Worm (Caenorhabditis elegans) whole organism, young adult: Measurements from ENCODE around the gene swm-1.
A peak's percentile ranks its signal among the peaks of the same experiment; 100 is the strongest.

Experiments used
- B0019.2 ChIP-seq: fragments of 200-800 bp; sonication (Bioruptor generic); conservative IDR thresholded peaks from 2 replicates; pipeline ENCODE4 v1.3.6; 2022; ENCODE audit warnings: missing genetic modification reagents, missing genetic modification characterization, missing compliant biosample characterization
- F39B2.1 ChIP-seq: fragments of 200-800 bp; sonication (Bioruptor generic); IDR thresholded peaks from 2 replicates; pipeline ENCODE4 v1.3.6; 2022; ENCODE audit warnings: missing genetic modification reagents, missing genetic modification characterization, missing compliant biosample characterization
- F57A8.1 ChIP-seq: fragments of 200-800 bp; sonication (Bioruptor generic); optimal IDR thresholded peaks from 2 replicates; lab custom pipeline; 2018; ENCODE audit warnings: mild to moderate bottlenecking, missing genetic modification characterization, moderate library complexity, missing compliant biosample characterization
- K12H6.12 ChIP-seq: fragments of 200-800 bp; sonication (Bioruptor generic); optimal IDR thresholded peaks from 2 replicates; lab custom pipeline; 2018; ENCODE audit warnings: mild to moderate bottlenecking, missing genetic modification characterization, missing compliant biosample characterization
- Y53F4B.3 ChIP-seq: fragments of 200-800 bp; sonication (Bioruptor generic); IDR thresholded peaks from 2 replicates; pipeline ENCODE4 v1.3.6; 2022; ENCODE audit warnings: missing genetic modification reagents, missing genetic modification characterization, missing compliant biosample characterization
- Y56A3A.18 ChIP-seq: fragments of 200-800 bp; sonication (Bioruptor generic); IDR thresholded peaks from 2 replicates; pipeline ENCODE4 v1.3.6; 2022; ENCODE audit warnings: missing genetic modification reagents, missing genetic modification characterization, missing compliant biosample characterization
- attf-6 ChIP-seq: fragments of 200-800 bp; sonication (Bioruptor generic); IDR thresholded peaks from 2 replicates; pipeline ENCODE4 v1.3.6; 2022; ENCODE audit warnings: missing genetic modification reagents, missing genetic modification characterization, missing compliant biosample characterization
- cebp-1 ChIP-seq, 2 experiments: fragments of 200-800 bp in 1 of 2; sonication (Bioruptor generic) in 1 of 2; sonication (generic microtip) in 1 of 2; IDR thresholded peaks in 1 of 2; optimal IDR thresholded peaks in 1 of 2; 2 replicates each; pipeline versions ENCODE4 v1.3.6 to Lab custom; 2017 to 2022; ENCODE audit warnings: missing compliant biosample characterization in 2 of 2, missing genetic modification characterization in 2 of 2, mild to moderate bottlenecking in 1 of 2, missing genetic modification reagents in 1 of 2, moderate library complexity in 1 of 2
- cebp-2 ChIP-seq: fragments of 200-800 bp; sonication (Bioruptor generic); IDR thresholded peaks from 2 replicates; pipeline ENCODE4 v1.3.6; 2022; ENCODE audit warnings: missing genetic modification characterization, missing compliant biosample characterization
- ceh-100 ChIP-seq: fragments of 200-800 bp; sonication (Bioruptor generic); IDR thresholded peaks from 2 replicates; pipeline ENCODE4 v1.3.6; 2022; ENCODE audit warnings: missing genetic modification reagents, missing genetic modification characterization, missing compliant biosample characterization
- ceh-40 ChIP-seq: fragments of 200-800 bp; sonication (Bioruptor generic); IDR thresholded peaks from 2 replicates; pipeline ENCODE4 v1.3.6; 2022; ENCODE audit warnings: missing genetic modification characterization, missing compliant biosample characterization
- die-1 ChIP-seq: sonication (generic microtip); optimal IDR thresholded peaks from 2 replicates; lab custom pipeline; 2016; ENCODE audit warnings: missing genotype, mild to moderate bottlenecking, missing genetic modification characterization, missing compliant biosample characterization
- dox-1 ChIP-seq: fragments of 200-800 bp; sonication (Bioruptor generic); IDR thresholded peaks from 2 replicates; pipeline ENCODE4 v1.3.6; 2022; ENCODE audit warnings: missing genetic modification reagents, missing genetic modification characterization, missing compliant biosample characterization
- egl-44 ChIP-seq: fragments of 200-800 bp; sonication (Bioruptor generic); IDR thresholded peaks from 2 replicates; pipeline ENCODE4 v1.3.6; 2022; ENCODE audit warnings: missing genetic modification reagents, missing genetic modification characterization, missing compliant biosample characterization
- ekl-4 ChIP-seq: fragments of 200-800 bp; sonication (Bioruptor generic); IDR thresholded peaks from 2 replicates; pipeline ENCODE4 v1.3.6; 2022; ENCODE audit warnings: missing genetic modification reagents, missing genetic modification characterization, missing compliant biosample characterization
- him-1 ChIP-seq: sonication (generic microtip); optimal IDR thresholded peaks from 2 replicates; lab custom pipeline; 2016; ENCODE audit warnings: missing genotype, missing genetic modification reagents, missing genetic modification characterization, missing compliant biosample characterization
- hlh-12 ChIP-seq: sonication (generic microtip); optimal IDR thresholded peaks from 2 replicates; lab custom pipeline; 2016; ENCODE audit warnings: missing genetic modification characterization, missing compliant biosample characterization
- hlh-26 ChIP-seq: fragments of 200-800 bp; sonication (Bioruptor generic); conservative IDR thresholded peaks from 2 replicates; pipeline ENCODE4 v1.3.6; 2022; ENCODE audit warnings: missing genetic modification reagents, missing genetic modification characterization, missing compliant biosample characterization
- hmg-1.2 ChIP-seq: fragments of 200-800 bp; sonication (Bioruptor generic); IDR thresholded peaks from 2 replicates; pipeline ENCODE4 v1.3.6; 2022; ENCODE audit warnings: missing genetic modification reagents, missing genetic modification characterization, missing compliant biosample characterization
- lin-26 ChIP-seq: fragments of 200-800 bp; sonication (Bioruptor generic); IDR thresholded peaks from 2 replicates; pipeline ENCODE4 v1.3.6; 2022; ENCODE audit warnings: missing genetic modification reagents, missing genetic modification characterization, missing compliant biosample characterization
- lin-40 ChIP-seq: sonication (generic microtip); optimal IDR thresholded peaks from 2 replicates; lab custom pipeline; 2016; ENCODE audit warnings: missing genetic modification characterization, mild to moderate bottlenecking, missing compliant biosample characterization, missing genotype, missing genetic modification reagents
- madf-3 ChIP-seq: fragments of 200-800 bp; sonication (Bioruptor generic); IDR thresholded peaks from 2 replicates; pipeline ENCODE4 v1.3.6; 2022; ENCODE audit warnings: missing genetic modification reagents, missing genetic modification characterization, missing compliant biosample characterization
- madf-6 ChIP-seq: fragments of 200-800 bp; sonication (Bioruptor generic); IDR thresholded peaks from 2 replicates; pipeline ENCODE4 v1.3.6; 2022; ENCODE audit warnings: missing genetic modification reagents, missing genetic modification characterization, missing compliant biosample characterization
- mcd-1 ChIP-seq: fragments of 200-800 bp; sonication (Bioruptor generic); IDR thresholded peaks from 2 replicates; pipeline ENCODE4 v1.3.6; 2022; ENCODE audit warnings: missing genetic modification reagents, missing genetic modification characterization, missing compliant biosample characterization
- mel-28 ChIP-seq: sonication (generic microtip); optimal IDR thresholded peaks from 2 replicates; lab custom pipeline; 2016; ENCODE audit warnings: borderline replicate concordance, mild to moderate bottlenecking, missing genetic modification characterization, missing compliant biosample characterization
- mes-4 ChIP-seq: sonication (generic microtip); optimal IDR thresholded peaks from 2 replicates; lab custom pipeline; 2016; ENCODE audit warnings: missing genotype, missing genetic modification characterization, missing compliant biosample characterization
- nfyb-1 ChIP-seq: fragments of 200-800 bp; sonication (Bioruptor generic); IDR thresholded peaks from 2 replicates; pipeline ENCODE4 v1.3.6; 2022; ENCODE audit warnings: missing genetic modification reagents, missing genetic modification characterization, missing compliant biosample characterization
- pbrm-1 ChIP-seq: fragments of 200-800 bp; sonication (Bioruptor generic); IDR thresholded peaks from 2 replicates; pipeline ENCODE4 v1.3.6; 2022; ENCODE audit warnings: missing genetic modification reagents, missing genetic modification characterization, missing compliant biosample characterization
- rpc-1 ChIP-seq, 2 experiments: fragments of 150-350 bp in 1 of 2; sonication (generic microtip) in 1 of 2; optimal IDR thresholded peaks; 2 replicates each; lab custom pipeline; 2014 to 2018; ENCODE audit warnings: missing biosample characterization in 1 of 2, missing genetic modification characterization in 1 of 2, missing genetic modification reagents in 1 of 2, missing genotype in 1 of 2
- snpc-1.1 ChIP-seq: sonication (generic microtip); optimal IDR thresholded peaks from 2 replicates; lab custom pipeline; 2017; ENCODE audit warnings: missing genetic modification characterization, mild to moderate bottlenecking, missing compliant biosample characterization, antibody characterized with exemption, moderate library complexity, missing genotype, missing genetic modification reagents; ENCODE audit not compliant: insufficient read depth
- snpc-1.3 ChIP-seq: sonication (generic microtip); optimal IDR thresholded peaks from 2 replicates; lab custom pipeline; 2017; ENCODE audit warnings: missing genetic modification characterization, mild to moderate bottlenecking, missing compliant biosample characterization, antibody characterized with exemption, moderate library complexity, missing genotype, missing genetic modification reagents; ENCODE audit not compliant: insufficient read depth
- tbp1 ChIP-seq: fragments of 200-800 bp; sonication (Bioruptor generic); optimal IDR thresholded peaks from 2 replicates; lab custom pipeline; 2018; ENCODE audit warnings: mild to moderate bottlenecking, missing genetic modification characterization, missing compliant biosample characterization
- ztf-22 ChIP-seq: fragments of 200-800 bp; sonication (Bioruptor generic); optimal IDR thresholded peaks from 2 replicates; lab custom pipeline; 2018; ENCODE audit warnings: mild to moderate bottlenecking, missing genetic modification characterization, moderate library complexity, missing compliant biosample characterization

swm-1 gene

ce11 chrV:9088758-9089157 is 34.1 kb upstream of the swm-1 start (continued):
- no peak for TF ChIP-seq F57A8.1
- TF ChIP-seq lin-26 (GFP tag; lab: Robert Waterston, UW), result peak; percentile 37; the same call in 1 of the 2 replicates
- TF ChIP-seq egl-44 (GFP tag; lab: Robert Waterston, UW), result 0 out of 2 replicates have a peak, but pooled peaks have one; percentile 20
- 0 out of 2 replicates have a peak, but pooled peaks have one; percentile 52 for TF ChIP-seq pbrm-1 (GFP tag; lab: Robert Waterston, UW)
- TF ChIP-seq mes-4, result no peak
- no peak for TF ChIP-seq lin-40 (tag; lab: Kevin White, UChicago)
- TF ChIP-seq ztf-22 (GFP tag; lab: Kevin White, UChicago), result no peak

- TF ChIP-seq ceh-40 (peak; percentile 24; the same call in 1 of the 2 replicates), attf-6 (GFP tag; lab: Robert Waterston, UW) (peak; percentile 89), pbrm-1 (GFP tag; lab: Robert Waterston, UW) (0 out of 2 replicates have a peak, but pooled peaks have one; percentile 15), nfyb-1 (peak; percentile 54; the same call in 1 of the 2 replicates), dox-1 (peak; percentile 89), hmg-1.2 (GFP tag; lab: Robert Waterston, UW) (peak; percentile 21; the same call in 1 of the 2 replicates), madf-3 (0 out of 2 replicates have a peak, but pooled peaks have one; percentile 21), Y56A3A.18 (GFP tag; lab: Robert Waterston, UW) (0 out of 2 replicates have a peak, but pooled peaks have one; percentile 29), ekl-4 (GFP tag; lab: Robert Waterston, UW) (peak; percentile 76), ceh-100 (GFP tag; lab: Robert Waterston, UW) (0 out of 2 replicates have a peak, but pooled peaks have one; percentile 21), mcd-1 (GFP tag; lab: Robert Waterston, UW) (peak; percentile 22; the same call in 1 of the 2 replicates), snpc-1.1 (peak; percentile 5), egl-44 (GFP tag; lab: Robert Waterston, UW) (peak; percentile 70; the same call in 1 of the 2 replicates), madf-6 (GFP tag; lab: Robert Waterston, UW) (peak; percentile 52; the same call in 1 of the 2 replicates)
- TF ChIP-seq, all 124 proteins: peak for 14; not testable (repeated sequence) for 110
Observed at ce11 chrV:9086650-9087049, 32.0 kb upstream of the swm-1 start.

- TF ChIP-seq cebp-1 (GFP tag; IDR thresholded peaks at IDR 0.05; lab: Robert Waterston, UW) (no peak), cebp-1 (tag; optimal IDR thresholded peaks at IDR 0.05; lab: Kevin White, UChicago) (no peak), rpc-1 (optimal IDR thresholded peaks at IDR 0.05; lab: Kevin White, UChicago) (no peak), rpc-1 (tag; optimal IDR thresholded peaks at IDR 0.05; lab: Kevin White, UChicago) (no peak), hlh-12 (tag; lab: Kevin White, UChicago) (no peak), tbp1 (GFP tag; lab: Kevin White, UChicago) (no peak), him-1 (tag; lab: Kevin White, UChicago) (no peak), F39B2.1 (GFP tag; lab: Robert Waterston, UW) (no peak), snpc-1.3 (no peak), die-1 (no peak), Y53F4B.3 (GFP tag; lab: Robert Waterston, UW) (no peak), mel-28 (tag; lab: Kevin White, UChicago) (no peak)
- TF ChIP-seq, all 124 proteins: peak for 0
Observed at ce11 chrV:9085845-9086244, 31.2 kb upstream of the swm-1 start.

ce11 chrV:9084252-9084651 is 29.6 kb upstream of the swm-1 start:
- TF ChIP-seq ekl-4 (GFP tag; lab: Robert Waterston, UW) (no peak), cebp-2 (no peak), K12H6.12 (tag; lab: Kevin White, UChicago) (no peak), B0019.2 (GFP tag; lab: Robert Waterston, UW) (no peak), hlh-26 (GFP tag; lab: Robert Waterston, UW) (no peak)
- TF ChIP-seq, all 124 proteins: peak for 0
